Worm (Caenorhabditis elegans) whole organism, late embryonic: ENCODE data around the gene Y49E10.30.
"Not testable (repeated sequence)": the region's sequence is repeated elsewhere in the genome, so short reads cannot be mapped to it uniquely, and the experiment has no call there.

Experiments used
- K09A11.1 ChIP-seq: sonication (generic microtip); optimal IDR thresholded peaks from 2 replicates; lab custom pipeline; 2017; ENCODE audit warnings: antibody characterized with exemption, mild to moderate bottlenecking, missing genetic modification characterization, missing compliant biosample characterization; ENCODE audit not compliant: insufficient read depth
- Y22D7AL.16 ChIP-seq: sonication (generic microtip); optimal IDR thresholded peaks from 2 replicates; lab custom pipeline; 2016; ENCODE audit warnings: missing genetic modification characterization, missing compliant biosample characterization
- ahr-1 ChIP-seq: sonication (generic microtip); optimal IDR thresholded peaks from 2 replicates; lab custom pipeline; 2016; ENCODE audit warnings: missing genetic modification characterization, missing compliant biosample characterization
- ama-1 ChIP-seq: fragments of 150-350 bp; optimal IDR thresholded peaks from 2 replicates; lab custom pipeline; 2014
- ceh-14 ChIP-seq: sonication (generic microtip); optimal IDR thresholded peaks from 2 replicates; lab custom pipeline; 2016; ENCODE audit warnings: missing genotype, missing genetic modification characterization, missing compliant biosample characterization
- ceh-18 ChIP-seq: sonication (generic microtip); optimal IDR thresholded peaks from 2 replicates; lab custom pipeline; 2016; ENCODE audit warnings: missing genetic modification characterization, missing compliant biosample characterization
- ceh-19 ChIP-seq: fragments of 200-800 bp; sonication (Bioruptor generic); optimal IDR thresholded peaks from 2 replicates; lab custom pipeline; 2018; ENCODE audit warnings: mild to moderate bottlenecking, missing genetic modification characterization, missing compliant biosample characterization
- ceh-2 ChIP-seq: sonication (generic microtip); optimal IDR thresholded peaks from 2 replicates; lab custom pipeline; 2016; ENCODE audit warnings: missing genotype, missing genetic modification characterization, missing compliant biosample characterization
- ceh-22 ChIP-seq: sonication (generic microtip); optimal IDR thresholded peaks from 2 replicates; lab custom pipeline; 2017; ENCODE audit warnings: missing biosample characterization, missing genetic modification characterization
- ceh-30 ChIP-seq: fragments of 150-350 bp; optimal IDR thresholded peaks from 2 replicates; lab custom pipeline; 2014; ENCODE audit warnings: missing biosample characterization, missing genetic modification characterization
- ceh-34 ChIP-seq: sonication (generic microtip); optimal IDR thresholded peaks from 2 replicates; lab custom pipeline; 2016; ENCODE audit warnings: mild to moderate bottlenecking, missing genetic modification characterization, missing compliant biosample characterization
- ceh-45 ChIP-seq: fragments of 200-800 bp; sonication (Bioruptor generic); IDR thresholded peaks from 2 replicates; pipeline ENCODE4 v1.3.6; 2022; ENCODE audit warnings: missing genetic modification reagents, missing genetic modification characterization, missing compliant biosample characterization
- ceh-6 ChIP-seq: fragments of 200-800 bp; sonication (Bioruptor generic); optimal IDR thresholded peaks from 2 replicates; lab custom pipeline; 2018; ENCODE audit warnings: mild to moderate bottlenecking, missing genetic modification characterization, missing compliant biosample characterization
- ceh-9 ChIP-seq: sonication (generic microtip); optimal IDR thresholded peaks from 2 replicates; lab custom pipeline; 2016; ENCODE audit warnings: mild to moderate bottlenecking, missing genetic modification characterization, inconsistent platforms, missing compliant biosample characterization
- dmd-4 ChIP-seq: sonication (generic microtip); optimal IDR thresholded peaks from 2 replicates; lab custom pipeline; 2016; ENCODE audit warnings: borderline replicate concordance, missing genetic modification characterization, missing compliant biosample characterization
- elt-2 ChIP-seq: sonication (generic microtip); optimal IDR thresholded peaks from 2 replicates; lab custom pipeline; 2016; ENCODE audit warnings: missing genetic modification reagents, missing genetic modification characterization, missing compliant biosample characterization
- elt-4 ChIP-seq: sonication (generic microtip); optimal IDR thresholded peaks from 2 replicates; lab custom pipeline; 2016; ENCODE audit warnings: missing genetic modification characterization, missing compliant biosample characterization
- ets-4 ChIP-seq: sonication (generic microtip); optimal IDR thresholded peaks from 2 replicates; lab custom pipeline; 2016; ENCODE audit warnings: missing genetic modification characterization, missing compliant biosample characterization
- eyg-1 ChIP-seq: sonication (generic microtip); optimal IDR thresholded peaks from 2 replicates; lab custom pipeline; 2016; ENCODE audit warnings: missing genotype, missing genetic modification characterization, missing compliant biosample characterization
- fax-1 ChIP-seq: sonication (generic microtip); optimal IDR thresholded peaks from 2 replicates; lab custom pipeline; 2016; ENCODE audit warnings: missing genotype, missing genetic modification characterization, missing compliant biosample characterization
- fkh-10 ChIP-seq: fragments of 150-350 bp; optimal IDR thresholded peaks from 2 replicates; lab custom pipeline; 2014; ENCODE audit warnings: missing biosample characterization, missing genetic modification reagents, missing genetic modification characterization
- fkh-6 ChIP-seq: sonication (generic microtip); optimal IDR thresholded peaks from 2 replicates; lab custom pipeline; 2016; ENCODE audit warnings: missing genetic modification characterization, missing compliant biosample characterization
- gmeb-2 ChIP-seq: sonication (generic microtip); optimal IDR thresholded peaks from 2 replicates; lab custom pipeline; 2016; ENCODE audit warnings: missing genetic modification characterization, inconsistent platforms, missing compliant biosample characterization
- hlh-15 ChIP-seq: sonication (generic microtip); optimal IDR thresholded peaks from 2 replicates; lab custom pipeline; 2016; ENCODE audit warnings: missing genetic modification characterization, missing compliant biosample characterization
- hlh-6 ChIP-seq: sonication (generic microtip); optimal IDR thresholded peaks from 2 replicates; lab custom pipeline; 2016; ENCODE audit warnings: missing genotype, missing genetic modification characterization, missing compliant biosample characterization
- lim-6 ChIP-seq: sonication (generic microtip); optimal IDR thresholded peaks from 2 replicates; lab custom pipeline; 2016; ENCODE audit warnings: missing genetic modification characterization, missing compliant biosample characterization
- mec-3 ChIP-seq: sonication (generic microtip); optimal IDR thresholded peaks from 2 replicates; lab custom pipeline; 2016; ENCODE audit warnings: borderline replicate concordance, missing genetic modification characterization, missing compliant biosample characterization
- nfya-1 ChIP-seq: sonication (generic microtip); optimal IDR thresholded peaks from 2 replicates; lab custom pipeline; 2017; ENCODE audit warnings: missing genetic modification characterization, mild to moderate bottlenecking, missing compliant biosample characterization, antibody characterized with exemption, moderate library complexity
- npax-4 ChIP-seq: sonication (generic microtip); optimal IDR thresholded peaks from 2 replicates; lab custom pipeline; 2016; ENCODE audit warnings: missing genetic modification characterization, missing compliant biosample characterization
- pag-3 ChIP-seq: sonication (generic microtip); optimal IDR thresholded peaks from 2 replicates; lab custom pipeline; 2016; ENCODE audit warnings: missing compliant biosample characterization, missing genetic modification characterization, borderline replicate concordance
- pax-1 ChIP-seq: fragments of 150-350 bp; optimal IDR thresholded peaks from 2 replicates; lab custom pipeline; 2014; ENCODE audit warnings: missing biosample characterization, missing genetic modification characterization
- pros-1 ChIP-seq: fragments of 150-350 bp; optimal IDR thresholded peaks from 2 replicates; lab custom pipeline; 2014; ENCODE audit warnings: missing biosample characterization, missing genetic modification reagents, missing genetic modification characterization
- sox-4 ChIP-seq: sonication (generic microtip); optimal IDR thresholded peaks from 2 replicates; lab custom pipeline; 2017; ENCODE audit warnings: mild to moderate bottlenecking, missing genetic modification characterization, inconsistent platforms, missing compliant biosample characterization
- syd-9 ChIP-seq: sonication (generic microtip); optimal IDR thresholded peaks from 2 replicates; lab custom pipeline; 2016; ENCODE audit warnings: mild to moderate bottlenecking, missing genetic modification characterization, moderate library complexity, missing compliant biosample characterization
- tbx-7 ChIP-seq: sonication (generic microtip); optimal IDR thresholded peaks from 2 replicates; lab custom pipeline; 2016; ENCODE audit warnings: missing genotype, missing genetic modification characterization, missing compliant biosample characterization
- unc-55 ChIP-seq: sonication (generic microtip); optimal IDR thresholded peaks from 2 replicates; lab custom pipeline; 2017; ENCODE audit warnings: missing biosample characterization, missing genetic modification reagents, missing genetic modification characterization
- unc-86 ChIP-seq: sonication (generic microtip); optimal IDR thresholded peaks from 2 replicates; lab custom pipeline; 2016; ENCODE audit warnings: missing genetic modification characterization, missing compliant biosample characterization
- zip-5 ChIP-seq: sonication (generic microtip); optimal IDR thresholded peaks from 2 replicates; lab custom pipeline; 2016; ENCODE audit warnings: missing genetic modification characterization, missing compliant biosample characterization

Gene Y49E10.30

DNA sequence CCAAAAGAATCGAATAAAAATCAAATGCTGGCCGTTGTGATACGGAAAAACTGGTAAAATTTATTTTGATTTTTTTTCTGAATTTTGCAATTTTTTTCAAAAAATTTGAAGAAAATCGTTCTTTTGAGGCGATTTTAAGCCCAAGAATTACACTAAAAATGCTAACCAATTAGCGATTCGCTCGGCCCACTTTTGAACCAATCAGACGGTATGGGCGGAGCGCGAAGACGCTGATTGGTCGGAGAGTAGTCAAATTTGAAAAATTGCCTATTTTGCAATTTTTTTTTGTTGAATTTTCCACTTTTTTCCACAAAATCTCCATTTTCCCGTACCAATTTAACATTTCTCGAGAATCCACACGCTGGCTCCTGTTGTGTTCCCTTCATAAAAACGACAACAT lies 13.4 kb upstream of the Y49E10.30 start:
- TF ChIP-seq nfya-1, result peak; percentile 81
- no peak for TF ChIP-seq fkh-10

DNA sequence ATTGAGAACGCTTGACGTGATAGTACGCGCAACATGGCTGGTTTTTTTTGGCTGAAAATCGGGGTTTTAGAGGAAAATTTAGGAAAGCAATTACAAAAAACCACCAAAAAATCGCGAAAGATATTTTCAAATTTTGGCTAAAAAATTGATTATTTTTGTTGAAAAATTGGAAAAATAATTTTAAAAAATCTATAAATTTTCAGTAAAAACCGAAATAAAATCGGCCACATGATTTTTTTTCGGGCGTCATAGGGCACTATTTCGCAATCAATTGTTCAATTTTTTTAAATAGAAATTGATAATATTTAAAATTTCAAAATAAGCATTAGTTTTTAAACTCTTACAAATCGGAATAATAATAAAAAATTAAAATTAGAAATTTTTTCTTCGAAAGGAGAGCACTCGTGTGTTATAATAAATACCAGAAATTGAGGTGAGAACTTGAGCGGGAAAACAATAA lies 12.9 kb upstream of the Y49E10.30 start, which contains the start of gene glrx-5:
Gene glrx-5 (minus strand): TSS at position 51 of the 460 bp plus-strand sequence.
- TF ChIP-seq ceh-19, result no peak
- no peak for TF ChIP-seq ceh-14 (tag; lab: Kevin White, UChicago)
- no peak for TF ChIP-seq hlh-6 (tag; lab: Kevin White, UChicago)
- TF ChIP-seq mec-3 (tag; lab: Kevin White, UChicago), result no peak
- no peak for TF ChIP-seq elt-2 (tag; lab: Kevin White, UChicago)
- no peak for TF ChIP-seq elt-4 (tag; lab: Kevin White, UChicago)
- no peak for TF ChIP-seq zip-5 (tag; lab: Kevin White, UChicago)

DNA sequence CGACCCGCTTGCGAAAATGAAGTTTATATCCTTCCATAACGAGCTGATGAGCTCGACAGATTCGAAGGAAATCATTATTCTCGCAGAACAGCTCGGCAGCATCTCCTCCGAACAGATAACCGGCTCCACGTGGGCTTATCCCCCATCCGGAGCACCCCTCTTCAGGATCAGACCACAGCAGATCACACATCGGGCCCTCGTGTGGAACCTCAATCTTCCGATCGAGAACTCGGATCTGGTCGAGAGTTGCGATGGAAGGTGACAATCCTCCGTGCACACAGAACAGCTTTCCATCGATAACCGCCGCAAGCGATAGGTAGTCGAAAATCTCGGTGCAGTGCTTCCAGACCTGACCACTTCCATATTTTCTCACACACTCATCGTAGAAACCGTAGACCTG lies 11.1 kb upstream of the Y49E10.30 start:
- TF ChIP-seq hlh-15 (tag; lab: Kevin White, UChicago) (no peak), unc-86 (tag; lab: Kevin White, UChicago) (no peak), ceh-45 (GFP tag; lab: Robert Waterston, UW) (no peak), eyg-1 (no peak), K09A11.1 (tag; lab: Kevin White, UChicago) (no peak), ceh-6 (no peak), dmd-4 (tag; lab: Kevin White, UChicago) (no peak), pax-1 (tag; lab: Kevin White, UChicago) (no peak)

DNA sequence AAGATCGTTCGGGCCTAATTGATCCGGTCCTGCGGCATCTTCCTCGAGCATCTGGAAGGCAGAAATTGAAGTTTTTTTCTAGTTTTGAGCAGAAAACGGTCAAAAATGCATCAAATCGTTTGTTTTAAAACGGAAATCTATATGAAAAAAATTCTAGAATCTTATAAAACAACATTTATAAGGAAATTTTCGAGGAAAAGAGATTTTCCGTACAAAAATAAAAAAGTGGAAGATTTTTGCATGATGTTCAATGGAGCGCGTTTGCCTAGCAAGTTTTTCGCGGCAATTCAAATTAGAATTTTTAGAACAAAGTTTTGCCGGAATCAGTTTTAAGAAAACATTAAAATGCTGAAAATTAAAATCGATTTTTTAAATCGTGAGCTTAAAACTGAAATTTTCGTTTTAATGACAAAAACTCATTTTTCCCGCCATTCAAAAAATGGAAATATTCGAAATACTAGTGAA lies 9.5 kb upstream of the Y49E10.30 start, which contains the start of gene pph-4.2:
Gene pph-4.2 (minus strand): TSS at position 51 of the 465 bp plus-strand sequence.
- TF ChIP-seq nfya-1 (peak; percentile 9), ahr-1 (no peak)

DNA sequence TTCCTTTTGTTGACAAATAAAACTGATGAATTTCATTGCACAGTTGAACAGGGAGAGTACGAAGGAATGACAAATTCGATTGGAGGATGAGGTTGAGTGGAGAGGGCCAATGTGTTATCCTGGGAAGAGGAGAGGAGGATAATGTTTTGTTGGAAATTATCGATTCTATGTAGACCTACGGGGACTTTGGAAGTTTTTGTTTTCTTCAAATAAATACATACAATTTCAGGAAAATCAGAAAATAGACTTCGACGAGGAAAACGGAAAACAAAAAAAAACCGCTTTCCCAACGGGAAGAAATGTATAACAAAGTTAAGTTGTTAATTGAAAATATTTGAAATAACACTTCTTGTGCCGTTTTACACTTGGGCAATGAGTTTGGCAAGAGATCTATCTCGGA lies 3.0 kb upstream of the Y49E10.30 start, which contains the start of gene Y49E10.4:
Gene Y49E10.4 (minus strand): TSS at position 101 of the 400 bp plus-strand sequence.
- TF ChIP-seq lim-6 (tag; lab: Kevin White, UChicago); sox-4; pax-1 (tag; lab: Kevin White, UChicago): not testable (repeated sequence)

DNA sequence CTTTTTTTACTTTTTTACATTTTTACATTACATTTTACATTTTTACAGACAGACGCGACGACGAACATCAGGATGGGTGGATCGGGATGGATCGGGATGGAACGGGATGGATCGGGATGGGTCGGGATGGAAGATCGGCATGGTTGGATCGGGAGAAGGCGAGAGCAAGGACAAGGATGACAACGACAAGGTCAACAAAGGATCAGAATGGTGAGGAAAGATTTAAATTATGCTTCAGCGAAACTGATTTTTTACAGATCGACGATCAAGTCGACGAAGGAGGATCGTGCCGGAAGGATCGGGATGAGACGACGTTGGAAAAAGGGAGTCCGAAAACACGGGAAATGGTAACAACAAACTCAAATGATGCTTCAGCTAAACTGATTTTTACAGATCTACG lies 1.4 kb downstream of the Y49E10.30 start:
- TF ChIP-seq ceh-9 (tag; lab: Kevin White, UChicago), result no peak
- TF ChIP-seq ceh-2 (tag; lab: Kevin White, UChicago), result no peak
- no peak for TF ChIP-seq ceh-18
- no peak for TF ChIP-seq tbx-7 (tag; lab: Kevin White, UChicago)
- TF ChIP-seq syd-9 (tag; lab: Kevin White, UChicago), result no peak
- TF ChIP-seq ets-4 (tag; lab: Kevin White, UChicago), result no peak
- TF ChIP-seq ama-1 (lab: Kevin White, UChicago), result no peak
- no peak for TF ChIP-seq ceh-30 (tag; lab: Kevin White, UChicago)
- no peak for TF ChIP-seq gmeb-2 (tag; lab: Kevin White, UChicago)
- TF ChIP-seq ceh-34 (tag; lab: Kevin White, UChicago), result no peak
- no peak for TF ChIP-seq fkh-6 (tag; lab: Kevin White, UChicago)
- TF ChIP-seq pag-3, result no peak
- no peak for TF ChIP-seq npax-4
- no peak for TF ChIP-seq Y22D7AL.16 (tag; lab: Kevin White, UChicago)
- TF ChIP-seq fax-1 (tag; lab: Kevin White, UChicago), result no peak
- TF ChIP-seq ceh-6, result no peak
- TF ChIP-seq ceh-22 (tag; lab: Kevin White, UChicago), result no peak
- TF ChIP-seq unc-55 (GFP tag; lab: Kevin White, UChicago), result no peak
- TF ChIP-seq pros-1 (tag; lab: Kevin White, UChicago), result no peak
- TF ChIP-seq, all 69 proteins: peak for 0
